Fruit fly (Drosophila melanogaster) whole organism, embryonic: Measurements from ENCODE around the gene Plod.

ENCODE experiments used
- CG10366 ChIP-seq: fragments of 200-800 bp; sonication (Bioruptor generic); IDR thresholded peaks from 2 replicates; pipeline ENCODE4 v1.3.6; 2022; ENCODE audit warnings: missing biosample characterization, missing genetic modification characterization
- CG10431 ChIP-seq: fragments of 200-800 bp; sonication (Bioruptor generic); optimal IDR thresholded peaks from 3 replicates; lab custom pipeline; 2018; ENCODE audit warnings: missing biosample characterization, mild to moderate bottlenecking, missing genetic modification characterization
- CG10565 ChIP-seq: fragments of 200-800 bp; sonication (Bioruptor generic); optimal IDR thresholded peaks from 3 replicates; lab custom pipeline; 2016; ENCODE audit warnings: missing biosample characterization, mild to moderate bottlenecking, missing genetic modification characterization
- CG10654 ChIP-seq: fragments of 200-800 bp; sonication (Bioruptor generic); optimal IDR thresholded peaks from 2 replicates; lab custom pipeline; 2016; ENCODE audit warnings: missing biosample characterization, missing genetic modification characterization
- CG11560 ChIP-seq: fragments of 200-800 bp; sonication (Bioruptor generic); IDR thresholded peaks from 3 replicates; pipeline ENCODE4 v1.3.6; 2022; ENCODE audit warnings: missing biosample characterization, missing genetic modification characterization
- CG12155 ChIP-seq: fragments of 200-800 bp; sonication (Bioruptor generic); optimal IDR thresholded peaks from 3 replicates; lab custom pipeline; 2016; ENCODE audit warnings: missing biosample characterization, missing genetic modification characterization
- CG15073 ChIP-seq: fragments of 200-800 bp; sonication (Bioruptor generic); optimal IDR thresholded peaks from 2 replicates; lab custom pipeline; 2016; ENCODE audit warnings: missing biosample characterization, missing genetic modification characterization
- CG2116 ChIP-seq: fragments of 200-800 bp; sonication (Bioruptor generic); optimal IDR thresholded peaks from 3 replicates; lab custom pipeline; 2018; ENCODE audit warnings: missing biosample characterization, mild to moderate bottlenecking, missing genetic modification characterization
- CG2202 ChIP-seq: fragments of 200-800 bp; sonication (Bioruptor generic); optimal IDR thresholded peaks from 2 replicates; lab custom pipeline; 2018; ENCODE audit warnings: missing biosample characterization, mild to moderate bottlenecking, missing genetic modification characterization
- CG31365 ChIP-seq: fragments of 200-800 bp; sonication (Bioruptor generic); optimal IDR thresholded peaks from 2 replicates; lab custom pipeline; 2018; ENCODE audit warnings: missing biosample characterization, mild to moderate bottlenecking, missing genetic modification characterization
- CG31441 ChIP-seq: fragments of 200-800 bp; sonication (Bioruptor generic); IDR thresholded peaks from 2 replicates; pipeline ENCODE4 v1.3.6; 2022; ENCODE audit warnings: missing biosample characterization, missing genetic modification characterization
- CG6791 ChIP-seq: fragments of 200-800 bp; sonication (Bioruptor generic); IDR thresholded peaks from 3 replicates; pipeline ENCODE4 v1.3.6; 2022; ENCODE audit warnings: missing biosample characterization, missing genetic modification characterization; ENCODE audit not compliant: partially characterized antibody
- CG6813 ChIP-seq: fragments of 200-800 bp; sonication (Bioruptor generic); optimal IDR thresholded peaks from 2 replicates; lab custom pipeline; 2017; ENCODE audit warnings: missing biosample characterization, missing genetic modification characterization, mild to moderate bottlenecking, moderate library complexity, missing genetic modification reagents
- CG7556 ChIP-seq: fragments of 200-800 bp; sonication (Bioruptor generic); optimal IDR thresholded peaks from 2 replicates; lab custom pipeline; 2017; ENCODE audit warnings: missing biosample characterization, mild to moderate bottlenecking, missing genetic modification characterization
- CG7963 ChIP-seq: fragments of 200-800 bp; sonication (Bioruptor generic); IDR thresholded peaks from 3 replicates; pipeline ENCODE4 v1.3.6; 2022; ENCODE audit warnings: missing biosample characterization, missing genetic modification characterization; ENCODE audit not compliant: partially characterized antibody
- CG8089 ChIP-seq: fragments of 200-800 bp; sonication (Bioruptor generic); optimal IDR thresholded peaks from 3 replicates; lab custom pipeline; 2016; ENCODE audit warnings: missing biosample characterization, missing genetic modification characterization
- CG8359 ChIP-seq: fragments of 200-800 bp; sonication (Bioruptor generic); optimal IDR thresholded peaks from 2 replicates; lab custom pipeline; 2017; ENCODE audit warnings: missing biosample characterization, mild to moderate bottlenecking, missing genetic modification characterization, borderline replicate concordance
- CG9437 ChIP-seq: fragments of 200-800 bp; sonication (Bioruptor generic); optimal IDR thresholded peaks from 2 replicates; lab custom pipeline; 2018; ENCODE audit warnings: missing biosample characterization, mild to moderate bottlenecking, missing genetic modification characterization
- CG9876 ChIP-seq: fragments of 200-800 bp; sonication (Bioruptor generic); optimal IDR thresholded peaks from 2 replicates; lab custom pipeline; 2016; ENCODE audit warnings: missing biosample characterization, missing genetic modification characterization
- CHES-1-like ChIP-seq: fragments of 200-800 bp; sonication (Bioruptor generic); optimal IDR thresholded peaks from 2 replicates; lab custom pipeline; 2016; ENCODE audit warnings: missing biosample characterization, missing genetic modification characterization
- CkIIα-i1 ChIP-seq: fragments of 200-800 bp; sonication (Bioruptor generic); IDR thresholded peaks from 2 replicates; pipeline ENCODE4 v1.3.6; 2022; ENCODE audit warnings: missing biosample characterization, missing genetic modification characterization
- Eip74EF ChIP-seq, 2 experiments: fragments of 200-800 bp in 1 of 2; fragments of >200 bp in 1 of 2; sonication (Bioruptor generic) in 1 of 2; optimal IDR thresholded peaks; 2 replicates each; lab custom pipeline; 2017 to 2019; ENCODE audit warnings: missing biosample characterization in 2 of 2, missing genetic modification characterization in 2 of 2, mild to moderate bottlenecking in 1 of 2, moderate library complexity in 1 of 2
- Ets97D ChIP-seq: fragments of 200-800 bp; sonication (Bioruptor generic); optimal IDR thresholded peaks from 3 replicates; lab custom pipeline; 2016; ENCODE audit warnings: missing biosample characterization, missing genetic modification characterization
- Hand ChIP-seq: fragments of 200-800 bp; sonication (Bioruptor generic); optimal IDR thresholded peaks from 2 replicates; lab custom pipeline; 2017; ENCODE audit warnings: mild to moderate bottlenecking, missing biosample characterization, missing genetic modification reagents, missing genetic modification characterization
- Hr39 ChIP-seq: fragments of >200 bp; optimal IDR thresholded peaks from 2 replicates; lab custom pipeline; 2017
- MBD-R2 ChIP-seq: fragments of 200-800 bp; sonication (Bioruptor generic); IDR thresholded peaks from 2 replicates; pipeline ENCODE4 v1.3.6; 2022; ENCODE audit warnings: missing biosample characterization, missing genetic modification characterization
- Nf-YA ChIP-seq: fragments of 200-800 bp; sonication (Bioruptor generic); IDR thresholded peaks from 2 replicates; pipeline ENCODE4 v1.3.6; 2022; ENCODE audit warnings: missing biosample characterization, missing genetic modification characterization
- Nf-YB ChIP-seq: fragments of 200-800 bp; sonication (Bioruptor generic); optimal IDR thresholded peaks from 3 replicates; lab custom pipeline; 2019; ENCODE audit warnings: missing biosample characterization, mild to moderate bottlenecking, missing genetic modification characterization, moderate library complexity
- Ravus ChIP-seq: fragments of 200-800 bp; sonication (Bioruptor generic); IDR thresholded peaks from 2 replicates; pipeline ENCODE4 v1.3.6; 2022; ENCODE audit warnings: missing biosample characterization, missing genetic modification characterization
- Rx ChIP-seq: fragments of 200-800 bp; sonication (Bioruptor generic); IDR thresholded peaks from 2 replicates; pipeline ENCODE4 v1.3.6; 2022; ENCODE audit warnings: missing biosample characterization, missing genetic modification characterization
- Spps ChIP-seq: fragments of 200-800 bp; sonication (Bioruptor generic); optimal IDR thresholded peaks from 2 replicates; lab custom pipeline; 2018; ENCODE audit warnings: missing biosample characterization, mild to moderate bottlenecking, missing genetic modification characterization
- Sry-β ChIP-seq: fragments of 200-800 bp; sonication (Bioruptor generic); optimal IDR thresholded peaks from 2 replicates; lab custom pipeline; 2018; ENCODE audit warnings: missing biosample characterization, mild to moderate bottlenecking, missing genetic modification characterization, moderate library complexity
- bab2 ChIP-seq: fragments of 200-800 bp; sonication (Bioruptor generic); optimal IDR thresholded peaks from 2 replicates; lab custom pipeline; 2016; ENCODE audit warnings: missing biosample characterization, missing genetic modification characterization
- bigmax ChIP-seq: fragments of 200-800 bp; sonication (Bioruptor generic); optimal IDR thresholded peaks from 2 replicates; lab custom pipeline; 2018; ENCODE audit warnings: missing biosample characterization, mild to moderate bottlenecking, missing genetic modification characterization
- cg ChIP-seq: fragments of 200-800 bp; sonication (Bioruptor generic); optimal IDR thresholded peaks from 3 replicates; lab custom pipeline; 2019; ENCODE audit warnings: missing biosample characterization, mild to moderate bottlenecking, missing genetic modification characterization, moderate library complexity
- chif ChIP-seq, 2 experiments: fragments of 200-800 bp; sonication (Bioruptor generic); optimal IDR thresholded peaks; 3 replicates each; lab custom pipeline; 2016; ENCODE audit warnings: missing biosample characterization in 2 of 2, missing genetic modification characterization in 2 of 2
- gem ChIP-seq: fragments of 200-800 bp; sonication (Bioruptor generic); optimal IDR thresholded peaks from 2 replicates; lab custom pipeline; 2019; ENCODE audit warnings: missing biosample characterization, mild to moderate bottlenecking, missing genetic modification characterization, moderate library complexity
- insv ChIP-seq, 2 experiments: fragments of 200-800 bp; sonication (Bioruptor generic); optimal IDR thresholded peaks; 3 replicates each; lab custom pipeline; 2016 to 2018; ENCODE audit warnings: missing biosample characterization in 2 of 2, missing genetic modification characterization in 2 of 2
- inv ChIP-seq: fragments of 200-800 bp; sonication (Bioruptor generic); IDR thresholded peaks from 2 replicates; pipeline ENCODE4 v1.3.6; 2022; ENCODE audit warnings: missing biosample characterization, missing genetic modification characterization; ENCODE audit not compliant: partially characterized antibody
- ken ChIP-seq: fragments of 200-800 bp; sonication (Bioruptor generic); IDR thresholded peaks from 3 replicates; pipeline ENCODE4 v1.3.6; 2022; ENCODE audit warnings: missing biosample characterization, missing genetic modification characterization
- kni ChIP-seq: fragments of 200-800 bp; sonication (Bioruptor generic); optimal IDR thresholded peaks from 3 replicates; lab custom pipeline; 2017; ENCODE audit warnings: mild to moderate bottlenecking, missing biosample characterization, missing genetic modification reagents, missing genetic modification characterization
- nerfin-1 ChIP-seq: fragments of 200-800 bp; sonication (Bioruptor generic); optimal IDR thresholded peaks from 3 replicates; lab custom pipeline; 2019; ENCODE audit warnings: missing biosample characterization, mild to moderate bottlenecking, missing genetic modification characterization, moderate library complexity
- nmo ChIP-seq: fragments of 200-800 bp; sonication (Bioruptor generic); optimal IDR thresholded peaks from 2 replicates; lab custom pipeline; 2018; ENCODE audit warnings: missing biosample characterization, mild to moderate bottlenecking, missing genetic modification characterization, moderate library complexity
- phol ChIP-seq: fragments of 200-800 bp; sonication (Bioruptor generic); optimal IDR thresholded peaks from 3 replicates; lab custom pipeline; 2018; ENCODE audit warnings: missing biosample characterization, mild to moderate bottlenecking, missing genetic modification characterization, moderate library complexity
- sens ChIP-seq: fragments of 200-800 bp; sonication (Bioruptor generic); peaks from one replicate; lab custom pipeline; 2016; ENCODE audit warnings: missing biosample characterization, missing genetic modification characterization
- sqz ChIP-seq: fragments of 200-800 bp; sonication (Bioruptor generic); optimal IDR thresholded peaks from 3 replicates; lab custom pipeline; 2018; ENCODE audit warnings: missing biosample characterization, mild to moderate bottlenecking, missing genetic modification characterization
- tin ChIP-seq: fragments of 200-800 bp; sonication (Bioruptor generic); optimal IDR thresholded peaks from 3 replicates; lab custom pipeline; 2016; ENCODE audit warnings: missing biosample characterization, missing genetic modification characterization
- unpg ChIP-seq: fragments of 200-800 bp; sonication (Bioruptor generic); optimal IDR thresholded peaks from 3 replicates; lab custom pipeline; 2018; ENCODE audit warnings: missing biosample characterization, mild to moderate bottlenecking, missing genetic modification characterization, moderate library complexity

Gene Plod

dm6 chr3L:11251721-11252423 lies 46.1 kb upstream of the Plod start, which contains the start of gene scyl (continued):
- TF ChIP-seq CG8359 (GFP tag; lab: Kevin White, UChicago), result peak; percentile 4
- no peak for TF ChIP-seq CG10654
- TF ChIP-seq CHES-1-like (GFP tag; lab: Kevin White, UChicago), result peak; percentile 41
- no peak; the same call in 1 of the 2 replicates for TF ChIP-seq Ravus (GFP tag; lab: Robert Waterston, UW)
- TF ChIP-seq nerfin-1, result peak; percentile 40
- TF ChIP-seq CG9437 (GFP tag; lab: Kevin White, UChicago), result no peak
- TF ChIP-seq Hr39 (lab: Kevin White, UChicago), result no peak
- no peak for TF ChIP-seq CG10565 (GFP tag; lab: Kevin White, UChicago)
- peak; percentile 42 for TF ChIP-seq CG9876 (GFP tag; lab: Kevin White, UChicago)
- TF ChIP-seq CG12155 (GFP tag; lab: Kevin White, UChicago), result no peak
- TF ChIP-seq sqz (GFP tag; lab: Kevin White, UChicago), result peak; percentile 90
- TF ChIP-seq CkIIα-i1, result no peak
- peak; percentile 67 for TF ChIP-seq CG6813 (GFP tag; lab: Kevin White, UChicago)
- TF ChIP-seq tin, result peak; percentile 25
- peak; percentile 87 for TF ChIP-seq sens (GFP tag; lab: Kevin White, UChicago)
- TF ChIP-seq cg, result peak; percentile 57
- TF ChIP-seq ken (GFP tag; lab: Robert Waterston, UW), result peak; percentile 66; the same call in 2 of the 3 replicates
- TF ChIP-seq CG7963, result peak; percentile 40; the same call in 1 of the 3 replicates
- TF ChIP-seq insv (GFP tag; optimal IDR thresholded peaks at IDR 0.05; lab: Kevin White, UChicago), result peak in 1 of 2 experiments; percentile 67
- TF ChIP-seq unpg (GFP tag; lab: Kevin White, UChicago), result peak; percentile 56
- TF ChIP-seq CG15073 (GFP tag; lab: Kevin White, UChicago), result no peak
- TF ChIP-seq CG2202, result peak; percentile 61
- 0 out of 2 replicates have a peak, but pooled peaks have one; percentile 43 for TF ChIP-seq inv (GFP tag; lab: Robert Waterston, UW)
- peak; percentile 54 for TF ChIP-seq Hand (GFP tag; lab: Kevin White, UChicago)
- TF ChIP-seq CG7556 (GFP tag; lab: Kevin White, UChicago), result peak; percentile 22
- peak; percentile 60; the same call in 2 of the 3 replicates for TF ChIP-seq CG6791
- TF ChIP-seq CG11560 (tag; lab: Robert Waterston, UW), result no peak
- TF ChIP-seq CG10366 (GFP tag; lab: Robert Waterston, UW), result peak; percentile 51
- TF ChIP-seq chif (GFP tag; optimal IDR thresholded peaks at IDR 0.05; lab: Kevin White, UChicago), result peak; percentile 18 to 52
- peak; percentile 13 for TF ChIP-seq nmo (GFP tag; lab: Kevin White, UChicago)
- peak; percentile 58 for TF ChIP-seq CG31365 (tag; lab: Kevin White, UChicago)
- TF ChIP-seq CG8089 (GFP tag; lab: Kevin White, UChicago), result peak; percentile 55
- TF ChIP-seq Nf-YB (GFP tag; lab: Kevin White, UChicago), result peak; percentile 56
- peak; percentile 9 for TF ChIP-seq Ets97D
- TF ChIP-seq Rx (GFP tag; lab: Robert Waterston, UW), result no peak; the same call in 1 of the 2 replicates
- TF ChIP-seq CG2116, result no peak
- TF ChIP-seq CG31441, result no peak
- TF ChIP-seq MBD-R2, result peak; percentile 26; the same call in 1 of the 2 replicates
- peak in 1 of 2 experiments; percentile 62 for TF ChIP-seq Eip74EF (GFP tag; optimal IDR thresholded peaks at IDR 0.05; lab: Kevin White, UChicago)
- TF ChIP-seq Spps, result no peak
- TF ChIP-seq kni (GFP tag; lab: Kevin White, UChicago), result peak; percentile 64
- peak; percentile 32 for TF ChIP-seq bigmax (GFP tag; lab: Kevin White, UChicago)
- TF ChIP-seq gem (tag; lab: Kevin White, UChicago), result no peak
- peak; percentile 10 for TF ChIP-seq bab2 (GFP tag; lab: Kevin White, UChicago)
- TF ChIP-seq Sry-β (GFP tag; lab: Kevin White, UChicago), result peak; percentile 45
- peak; percentile 33; the same call in 1 of the 2 replicates for TF ChIP-seq Nf-YA (GFP tag; lab: Robert Waterston, UW)
- TF ChIP-seq CG10431 (GFP tag; lab: Kevin White, UChicago), result peak; percentile 73
- no peak for TF ChIP-seq phol (tag; lab: Kevin White, UChicago)
